Worm (Caenorhabditis elegans) whole organism, late embryonic: ENCODE data around the gene glb-28.

ENCODE experiments used
- C08G9.2 ChIP-seq: sonication (generic microtip); optimal IDR thresholded peaks from 2 replicates; lab custom pipeline; 2016; ENCODE audit warnings: mild to moderate bottlenecking, missing genetic modification characterization, moderate library complexity, missing compliant biosample characterization
- C38D4.7 ChIP-seq: fragments of 200-800 bp; sonication (Bioruptor generic); optimal IDR thresholded peaks from 2 replicates; lab custom pipeline; 2018; ENCODE audit warnings: mild to moderate bottlenecking, missing genetic modification characterization, moderate library complexity, missing compliant biosample characterization
- F13H6.1 ChIP-seq: sonication (generic microtip); optimal IDR thresholded peaks from 2 replicates; lab custom pipeline; 2016; ENCODE audit warnings: missing genetic modification characterization, missing compliant biosample characterization
- K02D7.2 ChIP-seq: sonication (generic microtip); optimal IDR thresholded peaks from 2 replicates; lab custom pipeline; 2017; ENCODE audit warnings: mild to moderate bottlenecking, missing genetic modification characterization, missing compliant biosample characterization
- Y22D7AL.16 ChIP-seq: sonication (generic microtip); optimal IDR thresholded peaks from 2 replicates; lab custom pipeline; 2016; ENCODE audit warnings: missing genetic modification characterization, missing compliant biosample characterization
- ama-1 ChIP-seq: fragments of 150-350 bp; optimal IDR thresholded peaks from 2 replicates; lab custom pipeline; 2014
- ceh-18 ChIP-seq: sonication (generic microtip); optimal IDR thresholded peaks from 2 replicates; lab custom pipeline; 2016; ENCODE audit warnings: missing genetic modification characterization, missing compliant biosample characterization
- ceh-22 ChIP-seq: sonication (generic microtip); optimal IDR thresholded peaks from 2 replicates; lab custom pipeline; 2017; ENCODE audit warnings: missing biosample characterization, missing genetic modification characterization
- ceh-24 ChIP-seq: sonication (generic microtip); optimal IDR thresholded peaks from 2 replicates; lab custom pipeline; 2016; ENCODE audit warnings: mild to moderate bottlenecking, missing genetic modification characterization, missing compliant biosample characterization
- ceh-31 ChIP-seq: sonication (generic microtip); optimal IDR thresholded peaks from 2 replicates; lab custom pipeline; 2016; ENCODE audit warnings: missing genetic modification characterization, missing compliant biosample characterization
- ceh-34 ChIP-seq: sonication (generic microtip); optimal IDR thresholded peaks from 2 replicates; lab custom pipeline; 2016; ENCODE audit warnings: mild to moderate bottlenecking, missing genetic modification characterization, missing compliant biosample characterization
- ceh-48 ChIP-seq: sonication (generic microtip); optimal IDR thresholded peaks from 2 replicates; lab custom pipeline; 2016; ENCODE audit warnings: missing genetic modification characterization, inconsistent platforms, missing compliant biosample characterization
- ceh-6 ChIP-seq: fragments of 200-800 bp; sonication (Bioruptor generic); optimal IDR thresholded peaks from 2 replicates; lab custom pipeline; 2018; ENCODE audit warnings: mild to moderate bottlenecking, missing genetic modification characterization, missing compliant biosample characterization
- ceh-9 ChIP-seq: sonication (generic microtip); optimal IDR thresholded peaks from 2 replicates; lab custom pipeline; 2016; ENCODE audit warnings: mild to moderate bottlenecking, missing genetic modification characterization, inconsistent platforms, missing compliant biosample characterization
- dve-1 ChIP-seq: sonication (generic microtip); optimal IDR thresholded peaks from 2 replicates; lab custom pipeline; 2017; ENCODE audit warnings: antibody characterized with exemption, mild to moderate bottlenecking, missing genetic modification characterization, missing compliant biosample characterization
- elt-2 ChIP-seq: sonication (generic microtip); optimal IDR thresholded peaks from 2 replicates; lab custom pipeline; 2016; ENCODE audit warnings: missing genetic modification reagents, missing genetic modification characterization, missing compliant biosample characterization
- elt-4 ChIP-seq: sonication (generic microtip); optimal IDR thresholded peaks from 2 replicates; lab custom pipeline; 2016; ENCODE audit warnings: missing genetic modification characterization, missing compliant biosample characterization
- eyg-1 ChIP-seq: sonication (generic microtip); optimal IDR thresholded peaks from 2 replicates; lab custom pipeline; 2016; ENCODE audit warnings: missing genotype, missing genetic modification characterization, missing compliant biosample characterization
- fkh-10 ChIP-seq: fragments of 150-350 bp; optimal IDR thresholded peaks from 2 replicates; lab custom pipeline; 2014; ENCODE audit warnings: missing biosample characterization, missing genetic modification reagents, missing genetic modification characterization
- fkh-6 ChIP-seq: sonication (generic microtip); optimal IDR thresholded peaks from 2 replicates; lab custom pipeline; 2016; ENCODE audit warnings: missing genetic modification characterization, missing compliant biosample characterization
- gmeb-2 ChIP-seq: sonication (generic microtip); optimal IDR thresholded peaks from 2 replicates; lab custom pipeline; 2016; ENCODE audit warnings: missing genetic modification characterization, inconsistent platforms, missing compliant biosample characterization
- hlh-13 ChIP-seq: fragments of 200-800 bp; sonication (Bioruptor generic); optimal IDR thresholded peaks from 2 replicates; lab custom pipeline; 2018; ENCODE audit warnings: mild to moderate bottlenecking, missing genetic modification characterization, missing compliant biosample characterization
- hlh-15 ChIP-seq: sonication (generic microtip); optimal IDR thresholded peaks from 2 replicates; lab custom pipeline; 2016; ENCODE audit warnings: missing genetic modification characterization, missing compliant biosample characterization
- hlh-30 ChIP-seq: sonication (generic microtip); optimal IDR thresholded peaks from 2 replicates; lab custom pipeline; 2017; ENCODE audit warnings: antibody characterized with exemption, missing genetic modification characterization, missing compliant biosample characterization; ENCODE audit not compliant: insufficient read depth
- hlh-6 ChIP-seq: sonication (generic microtip); optimal IDR thresholded peaks from 2 replicates; lab custom pipeline; 2016; ENCODE audit warnings: missing genotype, missing genetic modification characterization, missing compliant biosample characterization
- lim-6 ChIP-seq: sonication (generic microtip); optimal IDR thresholded peaks from 2 replicates; lab custom pipeline; 2016; ENCODE audit warnings: missing genetic modification characterization, missing compliant biosample characterization
- lin-11 ChIP-seq: fragments of 200-800 bp; sonication (Bioruptor generic); optimal IDR thresholded peaks from 2 replicates; lab custom pipeline; 2018; ENCODE audit warnings: mild to moderate bottlenecking, missing genetic modification characterization, missing compliant biosample characterization
- mec-3 ChIP-seq: sonication (generic microtip); optimal IDR thresholded peaks from 2 replicates; lab custom pipeline; 2016; ENCODE audit warnings: borderline replicate concordance, missing genetic modification characterization, missing compliant biosample characterization
- nhr-11 ChIP-seq: fragments of 150-350 bp; optimal IDR thresholded peaks from 2 replicates; lab custom pipeline; 2014; ENCODE audit warnings: missing biosample characterization, missing genetic modification characterization
- odd-2 ChIP-seq: sonication (generic microtip); optimal IDR thresholded peaks from 2 replicates; lab custom pipeline; 2017; ENCODE audit warnings: antibody characterized with exemption, mild to moderate bottlenecking, missing genetic modification characterization, missing compliant biosample characterization
- pat-9 ChIP-seq: fragments of 200-800 bp; sonication (Bioruptor generic); optimal IDR thresholded peaks from 2 replicates; lab custom pipeline; 2018; ENCODE audit warnings: mild to moderate bottlenecking, missing genetic modification characterization, moderate library complexity, missing compliant biosample characterization
- pha-4 ChIP-seq: fragments of 150-350 bp; optimal IDR thresholded peaks from 2 replicates; lab custom pipeline; 2018; ENCODE audit warnings: missing biosample characterization, missing genetic modification reagents, missing genetic modification characterization
- pros-1 ChIP-seq: fragments of 150-350 bp; optimal IDR thresholded peaks from 2 replicates; lab custom pipeline; 2014; ENCODE audit warnings: missing biosample characterization, missing genetic modification reagents, missing genetic modification characterization
- ref-2 ChIP-seq: sonication (generic microtip); optimal IDR thresholded peaks from 2 replicates; lab custom pipeline; 2016; ENCODE audit warnings: missing genetic modification characterization, missing compliant biosample characterization
- rnt-1 ChIP-seq: sonication (generic microtip); optimal IDR thresholded peaks from 2 replicates; lab custom pipeline; 2016; ENCODE audit warnings: missing genetic modification characterization, missing compliant biosample characterization
- sdc-2 ChIP-seq: sonication (generic microtip); optimal IDR thresholded peaks from 2 replicates; lab custom pipeline; 2016; ENCODE audit warnings: missing genotype, missing genetic modification characterization, missing compliant biosample characterization
- sox-2 ChIP-seq: fragments of 200-800 bp; sonication (Bioruptor generic); IDR thresholded peaks from 2 replicates; pipeline ENCODE4 v1.3.6; 2022; ENCODE audit warnings: missing genetic modification reagents, missing genetic modification characterization, missing compliant biosample characterization
- sox-4 ChIP-seq: sonication (generic microtip); optimal IDR thresholded peaks from 2 replicates; lab custom pipeline; 2017; ENCODE audit warnings: mild to moderate bottlenecking, missing genetic modification characterization, inconsistent platforms, missing compliant biosample characterization
- syd-9 ChIP-seq: sonication (generic microtip); optimal IDR thresholded peaks from 2 replicates; lab custom pipeline; 2016; ENCODE audit warnings: mild to moderate bottlenecking, missing genetic modification characterization, moderate library complexity, missing compliant biosample characterization
- ttx-3 ChIP-seq: sonication (generic microtip); optimal IDR thresholded peaks from 2 replicates; lab custom pipeline; 2016; ENCODE audit warnings: missing genetic modification reagents, missing genetic modification characterization, missing compliant biosample characterization
- unc-42 ChIP-seq: sonication (generic microtip); optimal IDR thresholded peaks from 2 replicates; lab custom pipeline; 2016; ENCODE audit warnings: missing genotype, missing genetic modification characterization, missing compliant biosample characterization
- unc-55 ChIP-seq: sonication (generic microtip); optimal IDR thresholded peaks from 2 replicates; lab custom pipeline; 2017; ENCODE audit warnings: missing biosample characterization, missing genetic modification reagents, missing genetic modification characterization
- unc-86 ChIP-seq: sonication (generic microtip); optimal IDR thresholded peaks from 2 replicates; lab custom pipeline; 2016; ENCODE audit warnings: missing genetic modification characterization, missing compliant biosample characterization
- ztf-16 ChIP-seq: sonication (generic microtip); optimal IDR thresholded peaks from 2 replicates; lab custom pipeline; 2017; ENCODE audit warnings: missing genetic modification characterization, missing compliant biosample characterization

glb-28 gene

ce11 chrX:15362152-15362922, 45.3 kb upstream of the glb-28 start:
- TF ChIP-seq Y22D7AL.16 (tag; lab: Kevin White, UChicago) (no peak), K02D7.2 (tag; lab: Kevin White, UChicago) (no peak), nhr-11 (no peak), hlh-6 (tag; lab: Kevin White, UChicago) (no peak), sox-4 (tag; lab: Kevin White, UChicago) (no peak), pros-1 (no peak), lim-6 (no peak), mec-3 (tag; lab: Kevin White, UChicago) (no peak), ceh-9 (tag; lab: Kevin White, UChicago) (no peak)
- TF ChIP-seq, all 69 proteins: peak for 0

- TF ChIP-seq gmeb-2 (tag; lab: Kevin White, UChicago) = no peak
- no peak for TF ChIP-seq sox-2 (GFP tag; lab: Robert Waterston, UW)
- TF ChIP-seq F13H6.1 = no peak
- no peak for TF ChIP-seq hlh-15 (tag; lab: Kevin White, UChicago)
- no peak for TF ChIP-seq ztf-16 (tag; lab: Kevin White, UChicago)
- no peak for TF ChIP-seq syd-9
- no peak for TF ChIP-seq C08G9.2 (tag; lab: Kevin White, UChicago)
- no peak for TF ChIP-seq ttx-3 (tag; lab: Kevin White, UChicago)
- TF ChIP-seq ceh-24 (tag; lab: Kevin White, UChicago) = no peak
- TF ChIP-seq elt-4 (tag; lab: Kevin White, UChicago) = no peak
- no peak for TF ChIP-seq hlh-13 (GFP tag; lab: Kevin White, UChicago)
- TF ChIP-seq nhr-11 = no peak
- TF ChIP-seq sdc-2 (tag; lab: Kevin White, UChicago) = no peak
- TF ChIP-seq elt-2 (tag; lab: Kevin White, UChicago) = no peak
- no peak for TF ChIP-seq ama-1 (lab: Kevin White, UChicago)
Observed at ce11 chrX:15355603-15356002, 38.6 kb upstream of the glb-28 start.

- no peak for TF ChIP-seq sox-2 (GFP tag; lab: Robert Waterston, UW)
- no peak for TF ChIP-seq C08G9.2 (tag; lab: Kevin White, UChicago)
- TF ChIP-seq fkh-6 (tag; lab: Kevin White, UChicago) = no peak
- TF ChIP-seq ceh-24 (tag; lab: Kevin White, UChicago) = no peak
- TF ChIP-seq hlh-15 (tag; lab: Kevin White, UChicago) = no peak
- TF ChIP-seq eyg-1 (tag; lab: Kevin White, UChicago) = no peak
- TF ChIP-seq pat-9 (tag; lab: Kevin White, UChicago) = no peak
- TF ChIP-seq ref-2 (tag; lab: Kevin White, UChicago) = no peak
- TF ChIP-seq lin-11 (tag; lab: Kevin White, UChicago) = no peak
- no peak for TF ChIP-seq syd-9
Observed at ce11 chrX:15354938-15355337, 37.9 kb upstream of the glb-28 start, which contains the start of gene nfki-1. Gene nfki-1, plus strand, starts transcription at chrX:15355238.

- TF ChIP-seq ceh-34 (tag; lab: Kevin White, UChicago) = peak; percentile 39
- TF ChIP-seq dve-1 = peak; percentile 4
- TF ChIP-seq pat-9 (tag; lab: Kevin White, UChicago) = peak; percentile 10
- no peak for TF ChIP-seq ama-1 (lab: Kevin White, UChicago)
- peak; percentile 51 for TF ChIP-seq F13H6.1
- TF ChIP-seq syd-9 = no peak
- TF ChIP-seq unc-86 (tag; lab: Kevin White, UChicago) = no peak
- TF ChIP-seq sox-2 (GFP tag; lab: Robert Waterston, UW) = no peak
- no peak for TF ChIP-seq odd-2
- no peak for TF ChIP-seq pha-4 (tag; lab: Kevin White, UChicago)
- TF ChIP-seq ceh-31 (tag; lab: Kevin White, UChicago) = peak; percentile 77
- TF ChIP-seq ceh-48 = no peak
- TF ChIP-seq ceh-6 (GFP tag; lab: Kevin White, UChicago) = no peak
- TF ChIP-seq unc-55 (GFP tag; lab: Kevin White, UChicago) = peak; percentile 31
- peak; percentile 37 for TF ChIP-seq hlh-30 (tag; lab: Kevin White, UChicago)
- TF ChIP-seq C38D4.7 (GFP tag; lab: Kevin White, UChicago) = no peak
- no peak for TF ChIP-seq hlh-6 (tag; lab: Kevin White, UChicago)
- TF ChIP-seq ceh-22 (tag; lab: Kevin White, UChicago) = no peak
- TF ChIP-seq fkh-10 (GFP tag; lab: Kevin White, UChicago) = no peak
- TF ChIP-seq C08G9.2 (tag; lab: Kevin White, UChicago) = peak; percentile 10
- TF ChIP-seq ref-2 (tag; lab: Kevin White, UChicago) = peak; percentile 53
- peak; percentile 92 for TF ChIP-seq ceh-18 (tag; lab: Kevin White, UChicago)
- TF ChIP-seq rnt-1 = peak; percentile 57
- TF ChIP-seq elt-4 (tag; lab: Kevin White, UChicago) = no peak
- peak; percentile 84 for TF ChIP-seq unc-42
Observed at ce11 chrX:15353874-15354480, 36.9 kb upstream of the glb-28 start.
